Fruit fly (Drosophila melanogaster) Kc167 (cell line): ENCODE measurements around the gene CG13630.

Source experiments
- Myc ChIP-seq: fragments of >200 bp; optimal IDR thresholded peaks from 2 replicates; lab custom pipeline; 2017; ENCODE audit warnings: missing external identifiers
- Sin3A ChIP-seq: fragments of >200 bp; optimal IDR thresholded peaks from 2 replicates; lab custom pipeline; 2018; ENCODE audit warnings: missing external identifiers
- h ChIP-seq: fragments of >200 bp; optimal IDR thresholded peaks from 3 replicates; lab custom pipeline; 2018; ENCODE audit warnings: missing external identifiers
- insv ChIP-seq: fragments of >200 bp; optimal IDR thresholded peaks from 3 replicates; lab custom pipeline; 2018; ENCODE audit warnings: missing external identifiers
- psq ChIP-seq: fragments of >200 bp; optimal IDR thresholded peaks from 2 replicates; lab custom pipeline; 2017; ENCODE audit warnings: missing external identifiers
- ttk ChIP-seq: sonication (Bioruptor generic); optimal IDR thresholded peaks from 2 replicates; lab custom pipeline; 2017; ENCODE audit warnings: missing external identifiers

DNA sequence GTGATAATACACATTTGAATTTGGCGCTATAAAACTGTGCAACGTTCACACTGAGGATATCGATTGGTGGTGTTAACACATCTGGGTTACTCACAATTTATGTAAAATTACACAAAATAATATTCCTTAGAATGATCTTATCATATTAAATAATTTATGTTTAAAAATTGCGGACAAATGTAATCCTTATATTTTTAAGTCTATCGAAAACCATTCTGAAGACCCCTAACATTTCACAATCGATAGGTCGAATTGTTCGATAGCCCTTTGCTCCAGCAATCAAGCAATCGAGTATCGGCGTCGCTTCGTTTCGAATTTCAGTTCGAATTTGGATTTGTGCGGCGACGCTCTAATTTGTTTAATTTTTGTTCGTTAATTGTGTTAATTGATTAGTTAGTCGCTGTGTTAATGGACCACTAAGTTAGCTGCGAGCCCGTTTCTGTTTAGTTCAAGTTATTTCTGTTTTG is 34.4 kb upstream of the CG13630 start, which contains the start of gene asp:
- TF ChIP-seq psq (lab: Kevin White, UChicago), result no peak
- TF ChIP-seq h (lab: Kevin White, UChicago), result no peak
- TF ChIP-seq Myc (lab: Kevin White, UChicago), result no peak
- no peak for TF ChIP-seq Sin3A (lab: Kevin White, UChicago)
- no peak for TF ChIP-seq insv (lab: Kevin White, UChicago)
- TF ChIP-seq ttk (lab: Kevin White, UChicago), result no peak
